Worm (Caenorhabditis elegans) whole organism, mixed stage, embryonic: ENCODE results near the gene moa-2.

Source experiments
- M03D4.4 ChIP-seq: sonication (generic microtip); optimal IDR thresholded peaks from 2 replicates; lab custom pipeline; 2017; ENCODE audit warnings: mild to moderate bottlenecking, missing genetic modification characterization, missing compliant biosample characterization
- bed-3 ChIP-seq: fragments of 200-800 bp; sonication (Bioruptor generic); optimal IDR thresholded peaks from 3 replicates; lab custom pipeline; 2018; ENCODE audit warnings: mild to moderate bottlenecking, missing genetic modification characterization, moderate library complexity, missing compliant biosample characterization
- blmp-1 ChIP-seq: fragments of 150-350 bp; optimal IDR thresholded peaks from 2 replicates; lab custom pipeline; 2014; ENCODE audit warnings: missing biosample characterization, missing genetic modification characterization
- ceh-39 ChIP-seq: fragments of 150-350 bp; optimal IDR thresholded peaks from 2 replicates; lab custom pipeline; 2014; ENCODE audit warnings: missing biosample characterization, missing genetic modification characterization
- ceh-83 ChIP-seq: fragments of 200-800 bp; sonication (Bioruptor generic); optimal IDR thresholded peaks from 2 replicates; lab custom pipeline; 2018; ENCODE audit warnings: mild to moderate bottlenecking, missing genetic modification characterization, missing compliant biosample characterization
- cnd-1 ChIP-seq: fragments of 200-800 bp; sonication (Bioruptor generic); optimal IDR thresholded peaks from 2 replicates; lab custom pipeline; 2018; ENCODE audit warnings: mild to moderate bottlenecking, missing genetic modification characterization, missing compliant biosample characterization
- drap-1 ChIP-seq: fragments of 200-800 bp; sonication (Bioruptor generic); optimal IDR thresholded peaks from 3 replicates; lab custom pipeline; 2018; ENCODE audit warnings: mild to moderate bottlenecking, missing genetic modification characterization, missing compliant biosample characterization
- elt-1 ChIP-seq: sonication (generic microtip); optimal IDR thresholded peaks from 2 replicates; lab custom pipeline; 2017; ENCODE audit warnings: missing genetic modification characterization, mild to moderate bottlenecking, missing compliant biosample characterization, antibody characterized with exemption, moderate library complexity, borderline replicate concordance; ENCODE audit not compliant: insufficient read depth
- elt-3 ChIP-seq: fragments of 150-350 bp; optimal IDR thresholded peaks from 2 replicates; lab custom pipeline; 2014; ENCODE audit warnings: missing biosample characterization, missing genetic modification characterization
- hlh-1 ChIP-seq: fragments of 150-350 bp; optimal IDR thresholded peaks from 2 replicates; lab custom pipeline; 2014; ENCODE audit warnings: missing biosample characterization, missing genetic modification reagents, missing genetic modification characterization
- lin-13 ChIP-seq: fragments of 150-350 bp; optimal IDR thresholded peaks from 2 replicates; lab custom pipeline; 2014; ENCODE audit warnings: missing biosample characterization, missing genetic modification characterization
- lin-32 ChIP-seq: fragments of 200-800 bp; sonication (Bioruptor generic); optimal IDR thresholded peaks from 2 replicates; lab custom pipeline; 2018; ENCODE audit warnings: mild to moderate bottlenecking, missing genetic modification characterization, missing compliant biosample characterization
- lsy-2 ChIP-seq: fragments of 150-350 bp; optimal IDR thresholded peaks from 2 replicates; lab custom pipeline; 2014; ENCODE audit warnings: missing biosample characterization, missing genetic modification characterization
- mab-5 ChIP-seq: fragments of 150-350 bp; optimal IDR thresholded peaks from 2 replicates; lab custom pipeline; 2014; ENCODE audit warnings: missing biosample characterization, missing genetic modification characterization
- mep-1 ChIP-seq: fragments of 150-350 bp; optimal IDR thresholded peaks from 2 replicates; lab custom pipeline; 2017; ENCODE audit warnings: missing biosample characterization, missing genetic modification reagents, missing genetic modification characterization, inconsistent platforms
- nhr-237 ChIP-seq: fragments of 150-350 bp; optimal IDR thresholded peaks from 2 replicates; lab custom pipeline; 2014; ENCODE audit warnings: missing biosample characterization, missing genetic modification characterization
- nhr-76 ChIP-seq: sonication (generic microtip); optimal IDR thresholded peaks from 2 replicates; lab custom pipeline; 2017; ENCODE audit warnings: missing biosample characterization, missing genetic modification characterization
- pha-4 ChIP-seq: fragments of 150-350 bp; optimal IDR thresholded peaks from 2 replicates; lab custom pipeline; 2018; ENCODE audit warnings: missing biosample characterization, missing genetic modification reagents, missing genetic modification characterization
- sem-2 ChIP-seq: fragments of 200-800 bp; sonication (Bioruptor generic); optimal IDR thresholded peaks from 2 replicates; lab custom pipeline; 2018; ENCODE audit warnings: mild to moderate bottlenecking, missing genetic modification characterization, missing compliant biosample characterization
- snpc-4 ChIP-seq: fragments of 150-350 bp; optimal IDR thresholded peaks from 2 replicates; lab custom pipeline; 2014; ENCODE audit warnings: missing biosample characterization, missing genetic modification characterization
- sptf-1 ChIP-seq: sonication (generic microtip); optimal IDR thresholded peaks from 2 replicates; lab custom pipeline; 2017; ENCODE audit warnings: mild to moderate bottlenecking, missing genetic modification characterization, moderate library complexity, missing compliant biosample characterization
- unc-39 ChIP-seq: fragments of 150-350 bp; optimal IDR thresholded peaks from 2 replicates; lab custom pipeline; 2014; ENCODE audit warnings: missing biosample characterization, missing genetic modification characterization
- unc-62 ChIP-seq: fragments of 150-350 bp; optimal IDR thresholded peaks from 2 replicates; lab custom pipeline; 2014; ENCODE audit warnings: missing biosample characterization, missing genetic modification reagents, missing genetic modification characterization
- zip-8 ChIP-seq: fragments of 150-350 bp; optimal IDR thresholded peaks from 2 replicates; lab custom pipeline; 2014; ENCODE audit warnings: missing biosample characterization, missing genetic modification characterization
- ztf-11 ChIP-seq: fragments of 150-350 bp; optimal IDR thresholded peaks from 2 replicates; lab custom pipeline; 2014; ENCODE audit warnings: missing biosample characterization, missing genetic modification characterization

moa-2 gene

DNA sequence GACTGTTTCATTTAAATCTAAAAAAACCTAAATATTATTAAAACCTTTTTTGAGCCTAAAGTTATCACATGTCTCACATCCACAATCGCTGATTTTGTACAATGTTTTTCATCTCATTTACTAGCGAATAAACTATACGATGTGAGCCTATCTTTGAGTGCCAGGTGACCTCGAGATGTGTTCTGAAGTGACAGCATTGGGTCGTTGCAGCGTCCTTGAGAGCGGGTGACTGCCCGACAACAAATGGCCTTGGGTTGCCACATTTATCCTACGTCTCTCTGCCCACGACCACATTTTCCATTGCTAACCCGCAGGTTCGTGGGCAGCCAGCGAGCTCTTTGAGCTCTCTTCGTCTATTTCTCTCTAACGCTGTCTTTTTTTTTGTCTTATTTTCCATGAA is 31.9 kb downstream of the moa-2 start, which contains the start of gene lir-2:
lir-2 (plus strand) TSS at position 301 of the 400 bp plus-strand sequence.
- TF ChIP-seq lin-32 (no peak), ceh-83 (GFP tag; lab: Kevin White, UChicago) (no peak), sptf-1 (tag; lab: Kevin White, UChicago) (no peak), M03D4.4 (tag; lab: Kevin White, UChicago) (no peak), sem-2 (GFP tag; lab: Kevin White, UChicago) (no peak), drap-1 (GFP tag; lab: Kevin White, UChicago) (no peak), snpc-4 (tag; lab: Kevin White, UChicago) (no peak), elt-1 (tag; lab: Kevin White, UChicago) (no peak)

DNA sequence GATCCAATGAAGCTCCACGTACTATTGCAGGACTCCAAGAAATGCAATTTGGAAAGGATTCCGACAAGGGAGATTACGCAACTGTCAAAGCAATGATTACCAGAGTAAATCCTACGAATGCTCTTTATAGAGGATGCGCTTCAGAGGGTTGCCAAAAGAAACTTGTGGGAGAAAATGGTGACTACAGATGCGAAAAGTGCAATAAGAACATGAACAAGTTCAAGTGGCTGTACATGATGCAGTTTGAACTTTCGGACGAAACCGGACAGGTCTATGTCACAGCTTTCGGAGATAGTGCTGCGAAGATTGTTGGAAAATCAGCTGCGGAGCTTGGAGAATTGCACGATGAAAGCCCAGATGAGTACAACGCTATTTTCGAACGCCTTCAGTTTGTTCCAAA is 32.5 kb downstream of the moa-2 start:
- TF ChIP-seq unc-62 (GFP tag; lab: Kevin White, UChicago) (no peak), elt-3 (tag; lab: Kevin White, UChicago) (no peak)

DNA sequence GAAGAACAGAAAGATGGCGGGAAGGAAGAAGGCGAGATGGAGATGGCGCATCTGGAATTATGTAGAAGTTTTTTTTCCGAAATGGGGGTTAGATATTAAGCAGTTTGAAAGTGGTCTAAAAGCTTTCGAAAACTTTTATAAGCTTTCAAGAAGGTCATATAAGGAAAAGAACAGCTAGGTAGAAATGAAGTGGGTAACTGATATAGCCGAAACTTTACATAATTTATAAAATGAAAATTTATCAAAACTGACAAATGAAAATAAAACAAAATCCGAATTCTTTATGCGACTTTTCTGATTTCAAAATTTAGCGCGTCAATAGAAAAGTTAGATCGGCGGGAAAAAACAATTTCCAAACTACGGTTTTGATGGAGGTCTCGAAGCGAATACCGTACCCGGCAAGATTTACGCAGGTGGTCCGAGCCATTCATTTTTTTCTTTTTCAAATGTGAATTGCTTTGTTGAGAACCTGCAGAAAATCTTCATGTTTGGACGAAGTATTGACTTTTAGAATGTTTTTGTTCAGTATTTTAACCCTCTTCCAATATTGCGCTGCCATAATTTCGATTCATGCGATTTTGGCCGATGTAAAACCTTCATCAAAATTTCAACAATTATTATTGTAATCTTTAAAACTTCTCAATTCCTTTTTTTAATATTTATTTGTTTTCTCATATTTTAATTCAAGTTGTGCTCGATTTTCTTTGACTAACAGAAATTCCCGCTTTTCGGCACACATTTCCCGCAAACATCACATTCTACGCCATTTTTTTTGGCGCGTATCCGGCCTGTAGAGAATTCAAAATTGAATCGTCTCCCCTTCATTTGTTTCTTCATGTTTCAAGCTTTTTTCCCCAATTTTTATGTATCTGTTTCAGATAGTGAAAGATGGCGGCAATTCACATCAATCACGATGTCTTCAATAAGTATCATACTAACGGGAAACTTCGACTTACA is 34.9 kb downstream of the moa-2 start, which contains the start of the genes F18A1.7 and rpa-1:
F18A1.7 (minus strand) TSS at position 51 of the 957 bp plus-strand sequence.
rpa-1 (plus strand) TSS at position 879 of the 957 bp plus-strand sequence.
- peak; percentile 43 for TF ChIP-seq mep-1
- no peak for TF ChIP-seq mab-5 (tag; lab: Kevin White, UChicago)
- no peak for TF ChIP-seq nhr-76 (tag; lab: Kevin White, UChicago)
- TF ChIP-seq unc-39: no peak
- TF ChIP-seq nhr-237: peak; percentile 6
- TF ChIP-seq ceh-39 (tag; lab: Kevin White, UChicago): no peak
- TF ChIP-seq M03D4.4 (tag; lab: Kevin White, UChicago): no peak

DNA sequence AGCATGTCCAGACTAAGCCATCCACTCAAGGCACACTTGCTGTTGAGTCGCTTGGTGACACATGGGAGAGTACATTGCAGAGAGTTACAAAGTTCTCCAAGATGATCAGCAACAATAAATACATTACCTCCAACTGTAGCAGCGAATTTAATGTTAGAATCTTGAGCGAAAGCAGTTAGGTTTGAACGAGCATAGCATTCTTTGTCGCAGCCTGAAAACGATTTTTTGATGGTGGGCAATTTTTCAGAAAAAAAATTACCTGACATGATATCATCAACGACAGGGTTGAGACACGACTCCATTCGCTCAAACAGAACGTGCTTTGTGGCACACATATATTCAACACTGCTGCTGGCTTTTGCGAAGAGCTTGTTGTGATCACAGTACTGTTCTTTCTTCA is 35.8 kb downstream of the moa-2 start:
- no peak for TF ChIP-seq pha-4 (tag; lab: Kevin White, UChicago)
- no peak for TF ChIP-seq lin-13
- no peak for TF ChIP-seq nhr-237
- TF ChIP-seq ztf-11 (tag; lab: Kevin White, UChicago): no peak
- TF ChIP-seq sem-2 (GFP tag; lab: Kevin White, UChicago): no peak
- no peak for TF ChIP-seq cnd-1 (tag; lab: Kevin White, UChicago)
- TF ChIP-seq bed-3 (GFP tag; lab: Kevin White, UChicago): no peak
- no peak for TF ChIP-seq blmp-1
- no peak for TF ChIP-seq ceh-39 (tag; lab: Kevin White, UChicago)
- TF ChIP-seq unc-39: no peak

DNA sequence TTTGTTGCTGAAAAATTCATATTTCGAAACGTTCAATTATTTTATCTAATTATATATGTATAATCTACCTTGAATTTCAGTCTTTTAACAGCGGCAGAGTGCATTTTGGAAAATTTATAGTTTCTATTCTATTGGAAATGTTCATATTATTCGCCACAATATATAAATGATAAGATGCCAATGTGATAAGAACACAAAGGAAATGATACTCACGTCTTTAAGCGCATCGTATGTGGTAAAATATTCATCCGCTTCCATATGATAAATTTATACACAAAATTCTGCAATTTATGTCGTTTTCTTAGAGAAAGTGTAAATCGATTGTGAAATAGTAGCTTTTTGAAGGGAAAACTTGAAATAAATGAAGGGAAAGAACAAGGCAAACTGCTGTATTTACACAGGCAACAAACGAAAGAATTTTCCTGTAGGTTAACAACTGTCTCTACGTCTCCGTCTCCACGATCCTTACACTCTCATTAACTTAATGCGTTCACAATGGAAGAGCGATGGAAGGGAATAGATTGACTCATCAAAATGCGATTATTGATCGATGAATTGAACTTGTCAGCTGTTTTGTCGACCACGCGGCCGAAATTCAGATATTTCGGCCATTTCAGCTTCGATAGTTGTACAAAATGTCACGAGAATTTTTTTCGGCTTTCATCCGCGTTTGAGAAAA is 36.7 kb downstream of the moa-2 start, which contains the start of gene alfa-1:
alfa-1 (minus strand) TSS at position 515 of the 679 bp plus-strand sequence.
- TF ChIP-seq zip-8: no peak
- peak; percentile 3 for TF ChIP-seq unc-62 (GFP tag; lab: Kevin White, UChicago)
- peak; percentile 6 for TF ChIP-seq lsy-2 (tag; lab: Kevin White, UChicago)
- TF ChIP-seq hlh-1 (tag; lab: Kevin White, UChicago): peak; percentile 69

DNA sequence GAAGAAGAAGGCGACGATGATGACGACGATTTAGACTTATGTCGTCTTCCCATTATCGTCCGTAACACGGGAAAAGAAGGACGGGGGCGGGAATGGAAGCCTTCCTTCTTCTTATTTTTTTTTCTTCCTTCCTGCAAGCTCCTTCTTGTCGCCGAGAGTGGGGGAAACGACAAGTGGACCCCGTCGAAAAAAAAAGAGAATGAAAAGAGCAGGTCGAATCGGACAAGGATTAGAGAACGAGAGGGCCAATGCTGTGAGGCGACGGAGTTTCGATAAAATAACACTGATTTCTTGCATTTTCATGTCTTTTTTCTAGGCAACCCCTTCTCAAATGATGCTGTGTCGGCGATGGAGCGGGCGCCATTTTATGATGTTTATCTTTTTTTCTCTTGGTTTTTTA is 47.7 kb downstream of the moa-2 start, which contains the start of gene pde-4:
pde-4 (minus strand) TSS at position 76 of the 400 bp plus-strand sequence.
- TF ChIP-seq zip-8: no peak
